Worm (Caenorhabditis elegans) whole organism, mixed stage, embryonic: Measurements from ENCODE around the gene tbc-17.

Source experiments
- M03D4.4 ChIP-seq: sonication (generic microtip); optimal IDR thresholded peaks from 2 replicates; lab custom pipeline; 2017; ENCODE audit warnings: mild to moderate bottlenecking, missing genetic modification characterization, missing compliant biosample characterization
- bed-3 ChIP-seq: fragments of 200-800 bp; sonication (Bioruptor generic); optimal IDR thresholded peaks from 3 replicates; lab custom pipeline; 2018; ENCODE audit warnings: mild to moderate bottlenecking, missing genetic modification characterization, moderate library complexity, missing compliant biosample characterization
- blmp-1 ChIP-seq: fragments of 150-350 bp; optimal IDR thresholded peaks from 2 replicates; lab custom pipeline; 2014; ENCODE audit warnings: missing biosample characterization, missing genetic modification characterization
- ceh-39 ChIP-seq: fragments of 150-350 bp; optimal IDR thresholded peaks from 2 replicates; lab custom pipeline; 2014; ENCODE audit warnings: missing biosample characterization, missing genetic modification characterization
- ceh-43 ChIP-seq: fragments of 200-800 bp; sonication (Bioruptor generic); optimal IDR thresholded peaks from 2 replicates; lab custom pipeline; 2018; ENCODE audit warnings: mild to moderate bottlenecking, missing genetic modification characterization, moderate library complexity, missing compliant biosample characterization
- ceh-83 ChIP-seq: fragments of 200-800 bp; sonication (Bioruptor generic); optimal IDR thresholded peaks from 2 replicates; lab custom pipeline; 2018; ENCODE audit warnings: mild to moderate bottlenecking, missing genetic modification characterization, missing compliant biosample characterization
- ces-1 ChIP-seq: fragments of 150-350 bp; optimal IDR thresholded peaks from 2 replicates; lab custom pipeline; 2014; ENCODE audit warnings: missing biosample characterization, missing genetic modification reagents, missing genetic modification characterization
- cnd-1 ChIP-seq: fragments of 200-800 bp; sonication (Bioruptor generic); optimal IDR thresholded peaks from 2 replicates; lab custom pipeline; 2018; ENCODE audit warnings: mild to moderate bottlenecking, missing genetic modification characterization, missing compliant biosample characterization
- drap-1 ChIP-seq: fragments of 200-800 bp; sonication (Bioruptor generic); optimal IDR thresholded peaks from 3 replicates; lab custom pipeline; 2018; ENCODE audit warnings: mild to moderate bottlenecking, missing genetic modification characterization, missing compliant biosample characterization
- elt-1 ChIP-seq: sonication (generic microtip); optimal IDR thresholded peaks from 2 replicates; lab custom pipeline; 2017; ENCODE audit warnings: missing genetic modification characterization, mild to moderate bottlenecking, missing compliant biosample characterization, antibody characterized with exemption, moderate library complexity, borderline replicate concordance; ENCODE audit not compliant: insufficient read depth
- flh-1 ChIP-seq: fragments of 200-800 bp; sonication (Bioruptor generic); optimal IDR thresholded peaks from 2 replicates; lab custom pipeline; 2018; ENCODE audit warnings: mild to moderate bottlenecking, missing genetic modification characterization, moderate library complexity, missing compliant biosample characterization
- ham-2 ChIP-seq: fragments of 200-800 bp; sonication (Bioruptor generic); optimal IDR thresholded peaks from 2 replicates; lab custom pipeline; 2018; ENCODE audit warnings: mild to moderate bottlenecking, missing genetic modification characterization, missing compliant biosample characterization
- lin-13 ChIP-seq: fragments of 150-350 bp; optimal IDR thresholded peaks from 2 replicates; lab custom pipeline; 2014; ENCODE audit warnings: missing biosample characterization, missing genetic modification characterization
- lsy-2 ChIP-seq: fragments of 150-350 bp; optimal IDR thresholded peaks from 2 replicates; lab custom pipeline; 2014; ENCODE audit warnings: missing biosample characterization, missing genetic modification characterization
- mab-5 ChIP-seq: fragments of 150-350 bp; optimal IDR thresholded peaks from 2 replicates; lab custom pipeline; 2014; ENCODE audit warnings: missing biosample characterization, missing genetic modification characterization
- mep-1 ChIP-seq: fragments of 150-350 bp; optimal IDR thresholded peaks from 2 replicates; lab custom pipeline; 2017; ENCODE audit warnings: missing biosample characterization, missing genetic modification reagents, missing genetic modification characterization, inconsistent platforms
- mls-2 ChIP-seq: sonication (generic microtip); optimal IDR thresholded peaks from 2 replicates; lab custom pipeline; 2016; ENCODE audit warnings: mild to moderate bottlenecking, missing genetic modification characterization, moderate library complexity, missing compliant biosample characterization
- nhr-12 ChIP-seq: fragments of 150-350 bp; optimal IDR thresholded peaks from 2 replicates; lab custom pipeline; 2014; ENCODE audit warnings: missing biosample characterization, missing genetic modification characterization
- nhr-2 ChIP-seq: fragments of 150-350 bp; optimal IDR thresholded peaks from 2 replicates; lab custom pipeline; 2014; ENCODE audit warnings: missing biosample characterization, missing genetic modification characterization
- nhr-237 ChIP-seq: fragments of 150-350 bp; optimal IDR thresholded peaks from 2 replicates; lab custom pipeline; 2014; ENCODE audit warnings: missing biosample characterization, missing genetic modification characterization
- nhr-28 ChIP-seq: fragments of 150-350 bp; optimal IDR thresholded peaks from 2 replicates; lab custom pipeline; 2014; ENCODE audit warnings: missing biosample characterization, missing genetic modification characterization
- nhr-76 ChIP-seq: sonication (generic microtip); optimal IDR thresholded peaks from 2 replicates; lab custom pipeline; 2017; ENCODE audit warnings: missing biosample characterization, missing genetic modification characterization
- pha-4 ChIP-seq: fragments of 150-350 bp; optimal IDR thresholded peaks from 2 replicates; lab custom pipeline; 2018; ENCODE audit warnings: missing biosample characterization, missing genetic modification reagents, missing genetic modification characterization
- sem-2 ChIP-seq: fragments of 200-800 bp; sonication (Bioruptor generic); optimal IDR thresholded peaks from 2 replicates; lab custom pipeline; 2018; ENCODE audit warnings: mild to moderate bottlenecking, missing genetic modification characterization, missing compliant biosample characterization
- snpc-4 ChIP-seq: fragments of 150-350 bp; optimal IDR thresholded peaks from 2 replicates; lab custom pipeline; 2014; ENCODE audit warnings: missing biosample characterization, missing genetic modification characterization
- sptf-1 ChIP-seq: sonication (generic microtip); optimal IDR thresholded peaks from 2 replicates; lab custom pipeline; 2017; ENCODE audit warnings: mild to moderate bottlenecking, missing genetic modification characterization, moderate library complexity, missing compliant biosample characterization
- tbx-8 ChIP-seq: fragments of 200-800 bp; sonication (Bioruptor generic); optimal IDR thresholded peaks from 2 replicates; lab custom pipeline; 2018; ENCODE audit warnings: mild to moderate bottlenecking, missing genetic modification characterization, moderate library complexity, missing compliant biosample characterization
- unc-120 ChIP-seq: sonication (generic microtip); optimal IDR thresholded peaks from 2 replicates; lab custom pipeline; 2017; ENCODE audit warnings: missing genetic modification characterization, missing compliant biosample characterization; ENCODE audit not compliant: poor library complexity, severe bottlenecking
- unc-39 ChIP-seq: fragments of 150-350 bp; optimal IDR thresholded peaks from 2 replicates; lab custom pipeline; 2014; ENCODE audit warnings: missing biosample characterization, missing genetic modification characterization
- ztf-11 ChIP-seq: fragments of 150-350 bp; optimal IDR thresholded peaks from 2 replicates; lab custom pipeline; 2014; ENCODE audit warnings: missing biosample characterization, missing genetic modification characterization

tbc-17 gene

ce11 chrII:12670877-12671864, 23.0 kb upstream of the tbc-17 start:
- TF ChIP-seq blmp-1 (no peak), elt-1 (tag; lab: Kevin White, UChicago) (no peak), nhr-2 (tag; lab: Kevin White, UChicago) (no peak)

ce11 chrII:12671892-12672291, 22.3 kb upstream of the tbc-17 start:
- TF ChIP-seq ztf-11 (tag; lab: Kevin White, UChicago) (no peak), ceh-39 (tag; lab: Kevin White, UChicago) (no peak), ham-2 (GFP tag; lab: Kevin White, UChicago) (no peak), sptf-1 (tag; lab: Kevin White, UChicago) (no peak), pha-4 (tag; lab: Kevin White, UChicago) (no peak)
- TF ChIP-seq, all 35 proteins: peak for 0

DNA sequence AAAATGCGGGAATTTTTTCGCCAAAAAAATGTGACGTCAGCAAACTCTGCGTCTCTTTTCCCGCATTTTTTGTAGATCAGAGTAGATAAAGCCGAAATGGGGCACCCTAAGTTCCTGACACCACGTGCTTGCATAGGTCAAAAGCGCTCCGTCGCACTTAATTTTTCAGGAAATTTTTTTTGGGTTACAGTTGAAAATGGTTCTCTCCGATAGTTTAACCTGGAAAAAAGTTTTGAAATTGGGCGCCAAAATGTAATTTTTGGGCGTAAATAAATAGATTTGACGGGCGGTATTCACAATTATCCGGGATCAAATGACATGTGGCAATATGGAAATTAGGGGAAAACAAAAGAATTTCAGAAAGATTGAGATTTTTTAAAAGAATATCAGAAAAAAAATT, 21.7 kb upstream of the tbc-17 start:
- TF ChIP-seq nhr-12, result no peak
- TF ChIP-seq elt-1 (tag; lab: Kevin White, UChicago), result no peak
- TF ChIP-seq bed-3, result no peak
- TF ChIP-seq sem-2 (GFP tag; lab: Kevin White, UChicago), result no peak
- no peak for TF ChIP-seq nhr-76 (tag; lab: Kevin White, UChicago)
- no peak for TF ChIP-seq M03D4.4
- TF ChIP-seq cnd-1 (tag; lab: Kevin White, UChicago), result no peak
- TF ChIP-seq unc-39 (tag; lab: Kevin White, UChicago), result no peak
- TF ChIP-seq ham-2 (GFP tag; lab: Kevin White, UChicago), result no peak
- no peak for TF ChIP-seq pha-4 (tag; lab: Kevin White, UChicago)
- no peak for TF ChIP-seq snpc-4
- no peak for TF ChIP-seq ceh-39 (tag; lab: Kevin White, UChicago)
- TF ChIP-seq nhr-2 (tag; lab: Kevin White, UChicago), result no peak
- no peak for TF ChIP-seq drap-1 (GFP tag; lab: Kevin White, UChicago)
- TF ChIP-seq flh-1, result no peak
- TF ChIP-seq sptf-1 (tag; lab: Kevin White, UChicago), result no peak
- TF ChIP-seq mab-5 (tag; lab: Kevin White, UChicago), result no peak
- no peak for TF ChIP-seq mls-2 (tag; lab: Kevin White, UChicago)
- TF ChIP-seq unc-120 (tag; lab: Kevin White, UChicago), result no peak

- TF ChIP-seq blmp-1 (no peak), lsy-2 (no peak), flh-1 (no peak), ceh-43 (no peak), mep-1 (tag; lab: Kevin White, UChicago) (no peak), nhr-28 (tag; lab: Kevin White, UChicago) (no peak), ham-2 (GFP tag; lab: Kevin White, UChicago) (no peak), lin-13 (tag; lab: Kevin White, UChicago) (no peak), mls-2 (tag; lab: Kevin White, UChicago) (no peak), ces-1 (GFP tag; lab: Kevin White, UChicago) (no peak), tbx-8 (no peak), ceh-83 (no peak), ceh-39 (tag; lab: Kevin White, UChicago) (no peak), drap-1 (GFP tag; lab: Kevin White, UChicago) (no peak), elt-1 (tag; lab: Kevin White, UChicago) (no peak), cnd-1 (tag; lab: Kevin White, UChicago) (no peak), ztf-11 (tag; lab: Kevin White, UChicago) (no peak)
Measured at ce11 chrII:12673311-12673710, 20.9 kb upstream of the tbc-17 start.

ce11 chrII:12677710-12677974, 16.6 kb upstream of the tbc-17 start, which contains the start of gene Y38E10A.22:
Gene Y38E10A.22 (minus strand): TSS chrII:12677810.
- no peak for TF ChIP-seq nhr-237 (tag; lab: Kevin White, UChicago)
- TF ChIP-seq nhr-12, result no peak
- no peak for TF ChIP-seq bed-3
- TF ChIP-seq, all 35 proteins: peak for 0
